Fruit fly (Drosophila melanogaster) whole organism, embryonic: ENCODE measurements around the gene Klp68D.

Experiments
- Bteb2 ChIP-seq: fragments of 200-800 bp; sonication (Bioruptor generic); optimal IDR thresholded peaks from 2 replicates; lab custom pipeline; 2016; ENCODE audit warnings: missing biosample characterization, missing genetic modification characterization
- CG10366 ChIP-seq: fragments of 200-800 bp; sonication (Bioruptor generic); IDR thresholded peaks from 2 replicates; pipeline ENCODE4 v1.3.6; 2022; ENCODE audit warnings: missing biosample characterization, missing genetic modification characterization
- CG10654 ChIP-seq: fragments of 200-800 bp; sonication (Bioruptor generic); optimal IDR thresholded peaks from 2 replicates; lab custom pipeline; 2016; ENCODE audit warnings: missing biosample characterization, missing genetic modification characterization
- CG12219 ChIP-seq: fragments of 200-800 bp; sonication (Bioruptor generic); optimal IDR thresholded peaks from 3 replicates; lab custom pipeline; 2018; ENCODE audit warnings: missing biosample characterization, mild to moderate bottlenecking, missing genetic modification characterization
- CG12391 ChIP-seq: fragments of 200-800 bp; sonication (Bioruptor generic); optimal IDR thresholded peaks from 3 replicates; lab custom pipeline; 2018; ENCODE audit warnings: missing biosample characterization, mild to moderate bottlenecking, missing genetic modification characterization, moderate library complexity
- CG13123 ChIP-seq: fragments of 200-800 bp; sonication (Bioruptor generic); optimal IDR thresholded peaks from 2 replicates; lab custom pipeline; 2016; ENCODE audit warnings: missing biosample characterization, missing genetic modification characterization
- CG13894 ChIP-seq: fragments of 200-800 bp; sonication (Bioruptor generic); optimal IDR thresholded peaks from 3 replicates; lab custom pipeline; 2018; ENCODE audit warnings: missing biosample characterization, mild to moderate bottlenecking, missing genetic modification characterization, moderate library complexity
- CG1602 ChIP-seq: fragments of 200-800 bp; sonication (Bioruptor generic); optimal IDR thresholded peaks from 3 replicates; lab custom pipeline; 2016; ENCODE audit warnings: missing biosample characterization, missing genetic modification characterization
- CG16813 ChIP-seq: fragments of 200-800 bp; sonication (Bioruptor generic); IDR thresholded peaks from 3 replicates; pipeline ENCODE4 v1.3.6; 2022; ENCODE audit warnings: missing biosample characterization, missing genetic modification characterization; ENCODE audit not compliant: partially characterized antibody
- CG17361 ChIP-seq: fragments of 200-800 bp; sonication (Bioruptor generic); IDR thresholded peaks from 3 replicates; pipeline ENCODE4 v1.3.6; 2022; ENCODE audit warnings: missing biosample characterization, missing genetic modification characterization
- CG17385 ChIP-seq: fragments of 200-800 bp; sonication (Bioruptor generic); optimal IDR thresholded peaks from 3 replicates; lab custom pipeline; 2018; ENCODE audit warnings: missing biosample characterization, mild to moderate bottlenecking, missing genetic modification characterization
- CG17829 ChIP-seq: fragments of 200-800 bp; optimal IDR thresholded peaks from 2 replicates; lab custom pipeline; 2019; ENCODE audit warnings: missing biosample characterization, mild to moderate bottlenecking, missing genetic modification characterization, moderate library complexity
- CG18619 ChIP-seq: fragments of 200-800 bp; sonication (Bioruptor generic); optimal IDR thresholded peaks from 3 replicates; lab custom pipeline; 2017; ENCODE audit warnings: missing biosample characterization, mild to moderate bottlenecking, missing genetic modification characterization
- CG3726 ChIP-seq: fragments of 200-800 bp; sonication (Bioruptor generic); IDR thresholded peaks from 3 replicates; pipeline ENCODE4, ENCODE4 v1.3.6; 2022; ENCODE audit warnings: missing biosample characterization, missing genetic modification characterization
- CG42726 ChIP-seq: fragments of 200-800 bp; sonication (Bioruptor generic); IDR thresholded peaks from 2 replicates; pipeline ENCODE4 v1.3.6; 2022; ENCODE audit warnings: missing biosample characterization, missing genetic modification characterization; ENCODE audit not compliant: partially characterized antibody
- CG8290 ChIP-seq, 3 experiments: fragments of 200-800 bp; sonication (Bioruptor generic); optimal IDR thresholded peaks; 2 replicates each; lab custom pipeline; 2016 to 2019; ENCODE audit warnings: missing biosample characterization in 3 of 3, missing genetic modification characterization in 3 of 3, mild to moderate bottlenecking in 2 of 3, moderate library complexity in 1 of 3
- CG9609 ChIP-seq: fragments of 200-800 bp; sonication (Bioruptor generic); optimal IDR thresholded peaks from 3 replicates; lab custom pipeline; 2016; ENCODE audit warnings: missing biosample characterization, missing genetic modification characterization
- CG9727 ChIP-seq: fragments of 200-800 bp; sonication (Bioruptor generic); optimal IDR thresholded peaks from 3 replicates; lab custom pipeline; 2017; ENCODE audit warnings: missing biosample characterization, mild to moderate bottlenecking, missing genetic modification characterization
- Dbx ChIP-seq: fragments of 200-800 bp; sonication (Bioruptor generic); IDR thresholded peaks from 3 replicates; pipeline ENCODE4 v1.3.6; 2022; ENCODE audit warnings: missing biosample characterization, missing genetic modification characterization
- Deaf1 ChIP-seq: fragments of 200-800 bp; optimal IDR thresholded peaks from 3 replicates; lab custom pipeline; 2019; ENCODE audit warnings: missing biosample characterization, mild to moderate bottlenecking, missing genetic modification characterization, moderate library complexity
- Doc2 ChIP-seq: fragments of 200-800 bp; sonication (Bioruptor generic); IDR thresholded peaks from 2 replicates; pipeline ENCODE4 v1.3.6; 2022; ENCODE audit warnings: missing biosample characterization, missing genetic modification characterization
- E2f2 ChIP-seq: fragments of 200-800 bp; sonication (Bioruptor generic); IDR thresholded peaks from 2 replicates; pipeline ENCODE4 v1.3.6; 2022; ENCODE audit warnings: missing biosample characterization, missing genetic modification characterization
- ERR ChIP-seq: fragments of 200-800 bp; sonication (Bioruptor generic); optimal IDR thresholded peaks from 2 replicates; lab custom pipeline; 2016; ENCODE audit warnings: missing biosample characterization, missing genetic modification characterization
- Elba2 ChIP-seq: fragments of 200-800 bp; sonication (Bioruptor generic); optimal IDR thresholded peaks from 3 replicates; lab custom pipeline; 2016; ENCODE audit warnings: missing biosample characterization, missing genetic modification characterization
- Fer2 ChIP-seq: fragments of 200-800 bp; sonication (Bioruptor generic); optimal IDR thresholded peaks from 2 replicates; lab custom pipeline; 2018; ENCODE audit warnings: missing biosample characterization, mild to moderate bottlenecking, missing genetic modification characterization, moderate library complexity
- Gug ChIP-seq: fragments of 200-800 bp; sonication (Bioruptor generic); IDR thresholded peaks from 4 replicates; pipeline ENCODE4 v1.3.6; 2022; ENCODE audit warnings: missing biosample characterization, missing genetic modification characterization
- Hey ChIP-seq: fragments of 200-800 bp; sonication (Bioruptor generic); optimal IDR thresholded peaks from 3 replicates; lab custom pipeline; 2018; ENCODE audit warnings: missing biosample characterization, mild to moderate bottlenecking, missing genetic modification characterization
- HmgD ChIP-seq: fragments of 200-800 bp; sonication (Bioruptor generic); optimal IDR thresholded peaks from 3 replicates; lab custom pipeline; 2016; ENCODE audit warnings: missing biosample characterization, missing genetic modification characterization
- Oaz ChIP-seq: fragments of 200-800 bp; sonication (Bioruptor generic); IDR thresholded peaks from 2 replicates; pipeline ENCODE4 v1.3.6; 2022; ENCODE audit warnings: missing biosample characterization, missing genetic modification characterization
- Rx ChIP-seq: fragments of 200-800 bp; sonication (Bioruptor generic); IDR thresholded peaks from 2 replicates; pipeline ENCODE4 v1.3.6; 2022; ENCODE audit warnings: missing biosample characterization, missing genetic modification characterization
- Sox102F ChIP-seq: fragments of 200-800 bp; sonication (Bioruptor generic); optimal IDR thresholded peaks from 2 replicates; lab custom pipeline; 2018; ENCODE audit warnings: missing biosample characterization, mild to moderate bottlenecking, missing genetic modification characterization, moderate library complexity
- Xbp1 ChIP-seq: fragments of 200-800 bp; sonication (Bioruptor generic); optimal IDR thresholded peaks from 3 replicates; lab custom pipeline; 2016; ENCODE audit warnings: missing biosample characterization, mild to moderate bottlenecking, missing genetic modification characterization
- btn ChIP-seq: fragments of 200-800 bp; sonication (Bioruptor generic); optimal IDR thresholded peaks from 2 replicates; lab custom pipeline; 2016; ENCODE audit warnings: missing biosample characterization, missing genetic modification characterization
- cato ChIP-seq: fragments of 200-800 bp; sonication (Bioruptor generic); optimal IDR thresholded peaks from 2 replicates; lab custom pipeline; 2016; ENCODE audit warnings: missing biosample characterization, missing genetic modification characterization, borderline replicate concordance
- crp ChIP-seq, 2 experiments: fragments of 200-800 bp; sonication (Bioruptor generic); optimal IDR thresholded peaks; 2 replicates in 1 of 2; 3 replicates in 1 of 2; lab custom pipeline; 2017; ENCODE audit warnings: missing biosample characterization in 2 of 2, missing genetic modification characterization in 2 of 2, mild to moderate bottlenecking in 1 of 2, moderate library complexity in 1 of 2
- cwo ChIP-seq: fragments of 200-800 bp; sonication (Bioruptor generic); optimal IDR thresholded peaks from 3 replicates; lab custom pipeline; 2017; ENCODE audit warnings: missing biosample characterization, missing genetic modification characterization, mild to moderate bottlenecking, moderate library complexity, missing genetic modification reagents
- dan ChIP-seq: fragments of 200-800 bp; sonication (Bioruptor generic); IDR thresholded peaks from 2 replicates; pipeline ENCODE4 v1.3.6; 2022; ENCODE audit warnings: missing biosample characterization, missing genetic modification characterization
- dimm ChIP-seq: fragments of 200-800 bp; sonication (Bioruptor generic); IDR thresholded peaks from 2 replicates; pipeline ENCODE4 v1.3.6; 2022; ENCODE audit warnings: missing biosample characterization, missing genetic modification characterization
- ems ChIP-seq: fragments of 200-800 bp; sonication (Bioruptor generic); optimal IDR thresholded peaks from 3 replicates; lab custom pipeline; 2016; ENCODE audit warnings: missing biosample characterization, missing genetic modification characterization
- lbe ChIP-seq: fragments of 200-800 bp; sonication (Bioruptor generic); optimal IDR thresholded peaks from 2 replicates; lab custom pipeline; 2016; ENCODE audit warnings: missing biosample characterization, mild to moderate bottlenecking, missing genetic modification characterization
- maf-S ChIP-seq: fragments of 200-800 bp; sonication (Bioruptor generic); optimal IDR thresholded peaks from 2 replicates; lab custom pipeline; 2016; ENCODE audit warnings: missing biosample characterization, missing genetic modification characterization
- prd ChIP-seq, 3 experiments: fragments of >200 bp in 2 of 3; fragments of 200-800 bp in 1 of 3; sonication (Bioruptor generic) in 1 of 3; optimal IDR thresholded peaks in 2 of 3; IDR thresholded peaks in 1 of 3; 2 replicates in 2 of 3; 3 replicates in 1 of 3; pipeline versions ENCODE4 v1.3.6 to Lab custom; 2017 to 2022; ENCODE audit warnings: missing biosample characterization in 1 of 3, missing genetic modification characterization in 1 of 3
- pros ChIP-seq: fragments of 200-800 bp; sonication (Bioruptor generic); optimal IDR thresholded peaks from 3 replicates; lab custom pipeline; 2019; ENCODE audit warnings: missing biosample characterization, mild to moderate bottlenecking, missing genetic modification characterization, moderate library complexity
- ro ChIP-seq: fragments of 200-800 bp; sonication (Bioruptor generic); IDR thresholded peaks from 2 replicates; pipeline ENCODE4 v1.3.6; 2022; ENCODE audit warnings: missing biosample characterization, missing genetic modification characterization
- run ChIP-seq: fragments of 200-800 bp; sonication (Bioruptor generic); optimal IDR thresholded peaks from 3 replicates; lab custom pipeline; 2018; ENCODE audit warnings: missing biosample characterization, mild to moderate bottlenecking, missing genetic modification characterization
- scrt ChIP-seq: fragments of 200-800 bp; sonication (Bioruptor generic); optimal IDR thresholded peaks from 2 replicates; lab custom pipeline; 2018; ENCODE audit warnings: missing biosample characterization, mild to moderate bottlenecking, missing genetic modification characterization, moderate library complexity
- seq ChIP-seq: fragments of 200-800 bp; sonication (Bioruptor generic); IDR thresholded peaks from 2 replicates; pipeline ENCODE4 v1.3.6; 2022; ENCODE audit warnings: missing biosample characterization, missing genetic modification characterization

Gene Klp68D

DNA sequence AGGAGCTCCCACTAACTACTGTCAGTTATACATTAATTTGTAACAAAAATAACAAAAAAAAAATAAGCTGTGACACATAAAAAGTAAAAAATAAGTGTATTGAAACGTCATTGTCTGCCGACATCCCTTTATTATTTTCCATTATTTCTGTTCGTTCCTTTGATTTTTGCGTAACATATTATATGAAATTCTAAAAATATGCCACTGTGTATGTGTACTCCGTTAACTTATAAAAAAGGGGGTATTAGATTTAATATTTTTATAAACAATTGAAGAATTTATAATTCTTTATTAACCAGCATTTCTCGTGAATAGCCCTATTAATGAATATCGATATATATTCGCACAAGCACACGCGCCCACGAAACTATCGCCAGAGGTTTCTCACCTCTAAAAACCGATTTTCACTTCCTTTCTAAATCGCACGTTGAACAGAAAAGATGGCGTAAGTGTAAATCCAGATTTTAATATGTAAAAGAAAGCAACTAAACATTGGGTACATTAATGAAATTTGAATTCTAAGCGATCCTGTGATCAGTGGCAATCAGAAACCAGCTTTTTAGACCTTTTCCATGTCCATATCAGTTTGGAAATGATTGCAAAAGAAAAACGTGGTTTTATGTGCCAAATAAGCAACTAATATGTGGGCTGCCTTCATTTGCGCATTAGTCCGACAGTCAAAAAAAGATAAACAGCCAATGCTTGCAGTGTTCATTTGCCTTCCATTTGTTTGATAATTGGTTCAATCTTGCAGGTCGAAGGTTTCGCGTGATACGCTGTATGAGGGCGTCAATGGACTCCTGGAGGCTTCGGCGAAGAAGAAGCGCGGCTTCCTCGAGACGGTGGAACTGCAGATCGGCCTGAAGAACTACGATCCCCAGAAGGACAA, 27.3 kb downstream of the Klp68D start, which contains the start of gene RpL10Ab (continued):
- TF ChIP-seq CG12391 (tag; lab: Kevin White, UChicago) (peak; percentile 45), Deaf1 (no peak), Bteb2 (peak; percentile 47), E2f2 (GFP tag; lab: Robert Waterston, UW) (0 out of 2 replicates have a peak, but pooled peaks have one; percentile 37), Xbp1 (peak; percentile 57), CG13123 (no peak), Gug (peak; percentile 64; the same call in 2 of the 4 replicates), CG9727 (GFP tag; lab: Kevin White, UChicago) (peak; percentile 78), CG12219 (GFP tag; lab: Kevin White, UChicago) (peak; percentile 33), dan (0 out of 2 replicates have a peak, but pooled peaks have one; percentile 22), ems (GFP tag; lab: Kevin White, UChicago) (peak; percentile 60), Oaz (GFP tag; lab: Robert Waterston, UW) (peak; percentile 8), CG9609 (GFP tag; lab: Kevin White, UChicago) (no peak), CG18619 (GFP tag; lab: Kevin White, UChicago) (peak; percentile 64), cwo (GFP tag; lab: Kevin White, UChicago) (no peak), Rx (GFP tag; lab: Robert Waterston, UW) (peak; percentile 59), run (tag; lab: Kevin White, UChicago) (no peak), Dbx (GFP tag; lab: Robert Waterston, UW) (peak; percentile 76), HmgD (GFP tag; lab: Kevin White, UChicago) (no peak), prd (optimal IDR thresholded peaks at IDR 0.05; lab: Kevin White, UChicago) (no peak), prd (GFP tag; IDR thresholded peaks at IDR 0.05; lab: Robert Waterston, UW) (peak; percentile 78; the same call in 2 of the 3 replicates), CG3726 (GFP tag; lab: Robert Waterston, UW) (0 out of 3 replicates have a peak, but pooled peaks have one; percentile 27), Sox102F (GFP tag; lab: Kevin White, UChicago) (no peak), CG17385 (GFP tag; lab: Kevin White, UChicago) (peak; percentile 2), scrt (peak; percentile 54), Hey (peak; percentile 26), CG10366 (GFP tag; lab: Robert Waterston, UW) (peak; percentile 56), CG1602 (GFP tag; lab: Kevin White, UChicago) (peak; percentile 55), seq (GFP tag; lab: Robert Waterston, UW) (no peak), dimm (GFP tag; lab: Robert Waterston, UW) (0 out of 2 replicates have a peak, but pooled peaks have one; percentile 9), ERR (GFP tag; lab: Kevin White, UChicago) (no peak), crp (GFP tag; optimal IDR thresholded peaks at IDR 0.05; lab: Kevin White, UChicago) (peak in 1 of 2 experiments; percentile 1), ro (GFP tag; lab: Robert Waterston, UW) (no peak), pros (GFP tag; lab: Kevin White, UChicago) (no peak), cato (GFP tag; lab: Kevin White, UChicago) (peak; percentile 15), btn (GFP tag; lab: Kevin White, UChicago) (no peak), maf-S (GFP tag; lab: Kevin White, UChicago) (peak; percentile 46), CG10654 (GFP tag; lab: Kevin White, UChicago) (peak; percentile 22), lbe (GFP tag; lab: Kevin White, UChicago) (peak; percentile 45), CG13894 (peak; percentile 75), CG8290 (GFP tag; optimal IDR thresholded peaks at IDR 0.05; lab: Kevin White, UChicago) (no peak), CG8290 (tag; optimal IDR thresholded peaks at IDR 0.05; lab: Kevin White, UChicago) (peak in 1 of 2 experiments; percentile 81), CG17361 (GFP tag; lab: Robert Waterston, UW) (peak; percentile 85), Elba2 (no peak), CG42726 (GFP tag; lab: Robert Waterston, UW) (peak; percentile 95), Doc2 (GFP tag; lab: Robert Waterston, UW) (no peak), CG16813 (GFP tag; lab: Robert Waterston, UW) (peak; percentile 90), Fer2 (peak; percentile 7), CG17829 (tag; lab: Kevin White, UChicago) (peak; percentile 63)
